Fruit fly (Drosophila melanogaster) whole organism, pupa: ENCODE results near the gene CG11155.

Source experiments
- CG13204 ChIP-seq: fragments of 200-800 bp; sonication (Bioruptor generic); optimal IDR thresholded peaks from 2 replicates; lab custom pipeline; 2018; ENCODE audit warnings: missing biosample characterization, mild to moderate bottlenecking, missing genetic modification characterization, moderate library complexity
- CG14655 ChIP-seq: fragments of 200-800 bp; sonication (Bioruptor generic); optimal IDR thresholded peaks from 3 replicates; lab custom pipeline; 2017; ENCODE audit warnings: mild to moderate bottlenecking, missing biosample characterization, missing genetic modification reagents, missing genetic modification characterization
- CG17806 ChIP-seq: fragments of 200-800 bp; sonication (Bioruptor generic); optimal IDR thresholded peaks from 2 replicates; lab custom pipeline; 2018; ENCODE audit warnings: missing biosample characterization, mild to moderate bottlenecking, missing genetic modification characterization, moderate library complexity
- CG32121 ChIP-seq: fragments of 200-800 bp; sonication (Bioruptor generic); IDR thresholded peaks from 2 replicates; pipeline ENCODE4 v1.3.6; 2022; ENCODE audit warnings: missing biosample characterization, missing genetic modification characterization
- CG34367 ChIP-seq: fragments of 200-800 bp; sonication (Bioruptor generic); optimal IDR thresholded peaks from 2 replicates; lab custom pipeline; 2018; ENCODE audit warnings: missing biosample characterization, mild to moderate bottlenecking, missing genetic modification characterization
- EcR ChIP-seq: fragments of 200-800 bp; sonication (Bioruptor generic); optimal IDR thresholded peaks from 3 replicates; lab custom pipeline; 2019; ENCODE audit warnings: missing biosample characterization, missing genetic modification characterization, mild to moderate bottlenecking, moderate library complexity, missing genetic modification reagents
- Pif1A ChIP-seq: fragments of 200-800 bp; sonication (Bioruptor generic); optimal IDR thresholded peaks from 3 replicates; lab custom pipeline; 2016; ENCODE audit warnings: missing biosample characterization, missing genetic modification characterization
- Pif1B ChIP-seq: fragments of 200-800 bp; sonication (Bioruptor generic); optimal IDR thresholded peaks from 3 replicates; lab custom pipeline; 2016; ENCODE audit warnings: missing biosample characterization, missing genetic modification characterization
- gl ChIP-seq: fragments of 200-800 bp; sonication (Bioruptor generic); optimal IDR thresholded peaks from 2 replicates; lab custom pipeline; 2018; ENCODE audit warnings: missing biosample characterization, mild to moderate bottlenecking, missing genetic modification characterization

DNA sequence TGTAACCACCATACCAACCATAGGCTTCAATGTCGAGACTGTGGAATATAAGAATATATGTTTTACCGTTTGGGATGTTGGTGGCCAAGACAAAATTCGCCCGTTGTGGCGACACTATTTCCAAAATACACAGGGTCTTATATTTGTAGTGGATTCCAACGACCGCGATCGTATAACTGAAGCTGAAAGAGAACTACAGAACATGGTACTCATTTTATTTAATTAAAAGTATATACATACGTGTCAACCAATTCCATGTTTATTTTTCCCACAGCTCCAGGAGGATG is 2.0 kb upstream of the CG11155 start:
- no peak for TF ChIP-seq CG32121
- TF ChIP-seq CG13204 (GFP tag; lab: Kevin White, UChicago): no peak
- no peak for TF ChIP-seq CG34367 (tag; lab: Kevin White, UChicago)
- TF ChIP-seq gl: no peak
- TF ChIP-seq CG14655 (GFP tag; lab: Kevin White, UChicago): no peak
- no peak for TF ChIP-seq CG17806 (tag; lab: Kevin White, UChicago)
- TF ChIP-seq EcR: no peak
- no peak for TF ChIP-seq Pif1A (GFP tag; lab: Kevin White, UChicago)
- no peak for TF ChIP-seq Pif1B (GFP tag; lab: Kevin White, UChicago)
